In genomic region chr3L:14212300-14212893, dm6 we compare ENCODE assay signal across 5 fruit fly cellular contexts.
TF ChIP-seq lines count a peak whose summit lies in the region.

No protein-coding gene starts in this region.

- peak; percentile 52 to 81 for TF ChIP-seq CTCF in S2 (optimal IDR thresholded peaks at IDR 0.05; lab: Kevin White, UChicago)
- peak; percentile 86 for TF ChIP-seq CTCF in whole organism, embryonic (GFP tag; optimal IDR thresholded peaks at IDR 0.05; lab: Kevin White, UChicago)

TF ChIP-seq in whole organism, embryonic, 481 proteins besides CTCF, POLR2A, EP300 and RAD21 (continues in another document):
- TF ChIP-seq ato (GFP tag; IDR thresholded peaks at IDR 0.05; lab: Robert Waterston, UW; ENCODE audit: partially characterized antibody) (peak; percentile 18; the same call in 1 of the 2 replicates), CG10267 (tag; optimal IDR thresholded peaks at IDR 0.05; lab: Kevin White, UChicago) (peak; percentile 28), CG2199 (GFP tag; IDR thresholded peaks at IDR 0.05; lab: Robert Waterston, UW) (peak; percentile 61; the same call in 1 of the 3 replicates), Lhr (GFP tag; optimal IDR thresholded peaks at IDR 0.05; lab: Kevin White, UChicago) (peak; percentile 14), CG42726 (GFP tag; IDR thresholded peaks at IDR 0.05; lab: Robert Waterston, UW; ENCODE audit: partially characterized antibody) (peak; percentile 72), so (GFP tag; IDR thresholded peaks at IDR 0.05; lab: Robert Waterston, UW) (no peak), sug (tag; optimal IDR thresholded peaks at IDR 0.05; lab: Kevin White, UChicago) (no peak), jing (GFP tag; optimal IDR thresholded peaks at IDR 0.05; lab: Kevin White, UChicago) (no peak), CG16813 (GFP tag; IDR thresholded peaks at IDR 0.05; lab: Robert Waterston, UW; ENCODE audit: partially characterized antibody) (peak; percentile 45; the same call in 2 of the 3 replicates), pita (GFP tag; optimal IDR thresholded peaks at IDR 0.05; lab: Kevin White, UChicago) (peak; percentile 68), cas (GFP tag; IDR thresholded peaks at IDR 0.05; lab: Robert Waterston, UW) (no peak), Med (GFP tag; lab: Kevin White, UChicago) (no peak), chinmo (GFP tag; IDR thresholded peaks at IDR 0.05; lab: Robert Waterston, UW; ENCODE audit: partially characterized antibody) (0 out of 4 replicates have a peak, but pooled peaks have one; percentile 3), vvl (GFP tag; IDR thresholded peaks at IDR 0.05; lab: Robert Waterston, UW) (peak; percentile 61; the same call in 1 of the 2 replicates), CG11504 (tag; optimal IDR thresholded peaks at IDR 0.05; lab: Kevin White, UChicago) (peak; percentile 11), CG14710 (tag; optimal IDR thresholded peaks at IDR 0.05; lab: Kevin White, UChicago) (peak; percentile 29), Nf-YC (tag; optimal IDR thresholded peaks at IDR 0.05; lab: Kevin White, UChicago) (peak; percentile 19), knrl (GFP tag; IDR thresholded peaks at IDR 0.05; lab: Robert Waterston, UW; ENCODE audit: partially characterized antibody) (peak; percentile 66), nom (GFP tag; optimal IDR thresholded peaks at IDR 0.05; lab: Kevin White, UChicago) (no peak), Hmr (GFP tag; optimal IDR thresholded peaks at IDR 0.05; lab: Kevin White, UChicago) (no peak)

TF ChIP-seq in whole organism, prepupa, 60 proteins besides CTCF, POLR2A, EP300 and RAD21:
- TF ChIP-seq CG3032 (tag; optimal IDR thresholded peaks at IDR 0.05; lab: Kevin White, UChicago), result no peak
- peak; percentile 100 for TF ChIP-seq CG6808 (GFP tag; optimal IDR thresholded peaks at IDR 0.05; lab: Kevin White, UChicago)

TF ChIP-seq in whole organism, pupa, 21 proteins besides CTCF, POLR2A, EP300 and RAD21:
- peak; percentile 11 for TF ChIP-seq D1 (tag; optimal IDR thresholded peaks at IDR 0.05; lab: Kevin White, UChicago)
- no peak for TF ChIP-seq rn (GFP tag; IDR thresholded peaks at IDR 0.05; lab: Robert Waterston, UW)

TF ChIP-seq in whole organism, wandering third instar larva, 38 proteins besides CTCF, POLR2A, EP300 and RAD21:
- TF ChIP-seq Myc (optimal IDR thresholded peaks at IDR 0.05; lab: Kevin White, UChicago), result peak; percentile 89
- TF ChIP-seq Mio (GFP tag; optimal IDR thresholded peaks at IDR 0.05; lab: Kevin White, UChicago), result no peak
- no peak for TF ChIP-seq Jra (GFP tag; optimal IDR thresholded peaks at IDR 0.05; lab: Kevin White, UChicago)
TF ChIP-seq in whole organism, wandering third instar larva: peak in this region for 1.
